Worm (Caenorhabditis elegans): ENCODE measurements around the gene immt-1.

The immt-1 gene

ce11 chrX:2667779-2668178 lies 19.2 kb downstream of the immt-1 start, which contains the start of gene C09B7.2 (continued):
- TF ChIP-seq Y5F2A.4 (GFP tag; optimal IDR thresholded peaks at IDR 0.05) (no peak), zip-11 (GFP tag; IDR thresholded peaks at IDR 0.05) (no peak), nhr-77 (tag; optimal IDR thresholded peaks at IDR 0.05) (peak; percentile 50), fkh-10 (GFP tag; optimal IDR thresholded peaks at IDR 0.05) (no peak), ZK337.2 (GFP tag; IDR thresholded peaks at IDR 0.05) (no peak), nhr-111 (GFP tag; optimal IDR thresholded peaks at IDR 0.05) (no peak), R02D3.7 (tag; optimal IDR thresholded peaks at IDR 0.05) (no peak), aly-2 (tag; optimal IDR thresholded peaks at IDR 0.05) (no peak), gei-8 (GFP tag; optimal IDR thresholded peaks at IDR 0.05) (no peak), egl-43 (GFP tag; IDR thresholded peaks at IDR 0.05) (no peak), ztf-7 (tag; optimal IDR thresholded peaks at IDR 0.05) (peak; percentile 37), daf-19 (GFP tag; conservative IDR thresholded peaks at IDR 0.05) (no peak), spr-1 (tag; optimal IDR thresholded peaks at IDR 0.05) (no peak), unc-62 (GFP tag; optimal IDR thresholded peaks at IDR 0.05 in 1 of 2) (peak in 1 of 2 experiments; percentile 51), unc-62 (tag; optimal IDR thresholded peaks at IDR 0.05) (no peak), lin-13 (GFP tag; optimal IDR thresholded peaks at IDR 0.05) (no peak), daf-8 (GFP tag; IDR thresholded peaks at IDR 0.05) (no peak), saeg-2 (GFP tag; IDR thresholded peaks at IDR 0.05) (no peak), jun-1 (tag; optimal IDR thresholded peaks at IDR 0.05) (peak; percentile 41), mxl-3 (GFP tag; optimal IDR thresholded peaks at IDR 0.05) (no peak), ceh-20 (GFP tag; IDR thresholded peaks at IDR 0.05) (peak; percentile 55; the same call in 1 of the 2 replicates), nhr-28 (tag; optimal IDR thresholded peaks at IDR 0.05) (peak; percentile 86), ctbp-1 (GFP tag; IDR thresholded peaks at IDR 0.05) (0 out of 2 replicates have a peak, but pooled peaks have one; percentile 28), rbr-2 (tag; optimal IDR thresholded peaks at IDR 0.05) (peak; percentile 47), lim-7 (GFP tag; IDR thresholded peaks at IDR 0.05) (no peak), hif-1 (tag; optimal IDR thresholded peaks at IDR 0.05) (peak in 1 of 2 experiments; percentile 46)

ce11 chrX:2664273-2664672 lies 22.7 kb downstream of the immt-1 start, which contains the start of gene F54G2.1:
Gene F54G2.1 (minus strand): TSS chrX:2664373.
- no peak for TF ChIP-seq unc-39 (tag; optimal IDR thresholded peaks at IDR 0.05)
- peak; percentile 70 for TF ChIP-seq aha-1 (tag)

ce11 chrX:2663798-2664197 lies 23.2 kb downstream of the immt-1 start:
- no peak for TF ChIP-seq zfp-3 (GFP tag; conservative IDR thresholded peaks at IDR 0.05)
- TF ChIP-seq dve-1 (tag; optimal IDR thresholded peaks at IDR 0.05; ENCODE audit: insufficient read depth): peak; percentile 13
- no peak for TF ChIP-seq hif-1 (tag; optimal IDR thresholded peaks at IDR 0.05)
- peak; percentile 14; the same call in 1 of the 2 replicates for TF ChIP-seq lin-38 (GFP tag; IDR thresholded peaks at IDR 0.05)
- TF ChIP-seq ceh-44 (GFP tag; IDR thresholded peaks at IDR 0.05): no peak
- 0 out of 2 replicates have a peak, but pooled peaks have one; percentile 49 for TF ChIP-seq snpc-1.2 (GFP tag; IDR thresholded peaks at IDR 0.05)
- TF ChIP-seq snpc-4 (tag; optimal IDR thresholded peaks at IDR 0.05): peak; percentile 58
- TF ChIP-seq set-16 (GFP tag; IDR thresholded peaks at IDR 0.05): peak; percentile 51
- peak; percentile 39 for TF ChIP-seq nhr-102 (tag; optimal IDR thresholded peaks at IDR 0.05)
- no peak for TF ChIP-seq mdl-1 (tag; optimal IDR thresholded peaks at IDR 0.05)

- TF ChIP-seq ctbp-1 (GFP tag; IDR thresholded peaks at IDR 0.05): 0 out of 2 replicates have a peak, but pooled peaks have one; percentile 15
- no peak for TF ChIP-seq dve-1 (tag; optimal IDR thresholded peaks at IDR 0.05; ENCODE audit: insufficient read depth)
- TF ChIP-seq ces-1 (GFP tag; optimal IDR thresholded peaks at IDR 0.05): peak; percentile 76
- no peak for TF ChIP-seq egl-27 (tag; optimal IDR thresholded peaks at IDR 0.05)
- peak; percentile 36 for TF ChIP-seq fkh-10 (GFP tag; optimal IDR thresholded peaks at IDR 0.05)
- TF ChIP-seq fos-1 (tag; optimal IDR thresholded peaks at IDR 0.05): no peak
- TF ChIP-seq dpl-1 (GFP tag; optimal IDR thresholded peaks at IDR 0.05): no peak
- no peak for TF ChIP-seq hmg-1.1 (GFP tag; IDR thresholded peaks at IDR 0.05)
- peak; percentile 15 for TF ChIP-seq hlh-30 (tag; optimal IDR thresholded peaks at IDR 0.05; ENCODE audit: insufficient read depth)
Observed at ce11 chrX:2654334-2654733, 32.6 kb downstream of the immt-1 start.

All from whole organism, L4 larva.